Worm (Caenorhabditis elegans): Measurements from ENCODE around the gene swip-10.

- no peak for TF ChIP-seq unc-39 (tag; optimal IDR thresholded peaks at IDR 0.05)
- no peak for TF ChIP-seq ztf-11 (tag; optimal IDR thresholded peaks at IDR 0.05)
- TF ChIP-seq nhr-237 (tag; optimal IDR thresholded peaks at IDR 0.05), result no peak
Measured at ce11 chrX:2131650-2132049, 13.6 kb upstream of the swip-10 start, which contains the start of gene F53B1.9.
